Fruit fly (Drosophila melanogaster) whole organism, embryonic: ENCODE measurements around the gene Polr2I.
A peak's percentile ranks its signal among the peaks of the same experiment; 100 is the strongest.

Experiments
- Abd-B ChIP-seq: fragments of 200-800 bp; sonication (Bioruptor generic); optimal IDR thresholded peaks from 2 replicates; lab custom pipeline; 2018; ENCODE audit warnings: missing biosample characterization, mild to moderate bottlenecking, missing genetic modification characterization, moderate library complexity
- Asciz ChIP-seq: fragments of 200-800 bp; sonication (Bioruptor generic); optimal IDR thresholded peaks from 2 replicates; lab custom pipeline; 2017; ENCODE audit warnings: missing biosample characterization, mild to moderate bottlenecking, missing genetic modification characterization, missing genetic modification reagents
- Atf3 ChIP-seq: fragments of 200-800 bp; sonication (Bioruptor generic); optimal IDR thresholded peaks from 3 replicates; lab custom pipeline; 2016; ENCODE audit warnings: missing biosample characterization, missing genetic modification characterization
- Atf6 ChIP-seq: fragments of 200-800 bp; sonication (Bioruptor generic); IDR thresholded peaks from 2 replicates; pipeline ENCODE4 v1.3.6; 2022; ENCODE audit warnings: missing biosample characterization, missing genetic modification characterization
- Bgb ChIP-seq: fragments of 200-800 bp; sonication (Bioruptor generic); IDR thresholded peaks from 2 replicates; pipeline ENCODE4 v1.3.6; 2022; ENCODE audit warnings: missing biosample characterization, missing genetic modification characterization; ENCODE audit not compliant: partially characterized antibody
- Blimp-1 ChIP-seq: fragments of 200-800 bp; sonication (Bioruptor generic); optimal IDR thresholded peaks from 3 replicates; lab custom pipeline; 2018; ENCODE audit warnings: missing biosample characterization, missing genetic modification characterization, mild to moderate bottlenecking, moderate library complexity, missing genetic modification reagents
- CG10267 ChIP-seq: fragments of 200-800 bp; sonication (Bioruptor generic); optimal IDR thresholded peaks from 2 replicates; lab custom pipeline; 2018; ENCODE audit warnings: missing biosample characterization, mild to moderate bottlenecking, missing genetic modification characterization, moderate library complexity
- CG11093 ChIP-seq: fragments of 200-800 bp; sonication (Bioruptor generic); IDR thresholded peaks from 3 replicates; pipeline ENCODE4 v1.3.6; 2022; ENCODE audit warnings: missing biosample characterization, missing genetic modification characterization
- CG11504 ChIP-seq: fragments of 200-800 bp; sonication (Bioruptor generic); optimal IDR thresholded peaks from 3 replicates; lab custom pipeline; 2019; ENCODE audit warnings: missing biosample characterization, mild to moderate bottlenecking, missing genetic modification characterization, moderate library complexity
- CG12299 ChIP-seq: fragments of 200-800 bp; sonication (Bioruptor generic); optimal IDR thresholded peaks from 2 replicates; lab custom pipeline; 2018; ENCODE audit warnings: missing biosample characterization, mild to moderate bottlenecking, missing genetic modification characterization
- CG13287 ChIP-seq: fragments of 200-800 bp; sonication (Bioruptor generic); IDR thresholded peaks from 2 replicates; pipeline ENCODE4 v1.3.6; 2022; ENCODE audit warnings: missing biosample characterization, missing genetic modification characterization; ENCODE audit not compliant: partially characterized antibody
- CG15601 ChIP-seq: fragments of 200-800 bp; sonication (Bioruptor generic); optimal IDR thresholded peaks from 3 replicates; lab custom pipeline; 2019; ENCODE audit warnings: missing biosample characterization, mild to moderate bottlenecking, missing genetic modification characterization, moderate library complexity
- CG17186 ChIP-seq: fragments of 200-800 bp; sonication (Bioruptor generic); optimal IDR thresholded peaks from 3 replicates; lab custom pipeline; 2017; ENCODE audit warnings: missing biosample characterization, missing genetic modification reagents, missing genetic modification characterization
- CG1832 ChIP-seq: fragments of 200-800 bp; sonication (Bioruptor generic); optimal IDR thresholded peaks from 2 replicates; lab custom pipeline; 2017; ENCODE audit warnings: missing biosample characterization, mild to moderate bottlenecking, missing genetic modification characterization, inconsistent platforms
- CG2202 ChIP-seq: fragments of 200-800 bp; sonication (Bioruptor generic); optimal IDR thresholded peaks from 2 replicates; lab custom pipeline; 2018; ENCODE audit warnings: missing biosample characterization, mild to moderate bottlenecking, missing genetic modification characterization
- CG34422 ChIP-seq: fragments of 200-800 bp; sonication (Bioruptor generic); IDR thresholded peaks from 3 replicates; pipeline ENCODE4 v1.3.6; 2022; ENCODE audit warnings: missing biosample characterization, missing genetic modification characterization
- CG6813 ChIP-seq: fragments of 200-800 bp; sonication (Bioruptor generic); optimal IDR thresholded peaks from 2 replicates; lab custom pipeline; 2017; ENCODE audit warnings: missing biosample characterization, missing genetic modification characterization, mild to moderate bottlenecking, moderate library complexity, missing genetic modification reagents
- CG7928 ChIP-seq: fragments of 200-800 bp; sonication (Bioruptor generic); optimal IDR thresholded peaks from 2 replicates; lab custom pipeline; 2017; ENCODE audit warnings: missing biosample characterization, mild to moderate bottlenecking, missing genetic modification characterization
- CG8290 ChIP-seq, 3 experiments: fragments of 200-800 bp; sonication (Bioruptor generic); optimal IDR thresholded peaks; 2 replicates each; lab custom pipeline; 2016 to 2019; ENCODE audit warnings: missing biosample characterization in 3 of 3, missing genetic modification characterization in 3 of 3, mild to moderate bottlenecking in 2 of 3, moderate library complexity in 1 of 3
- CG8478 ChIP-seq: fragments of >200 bp; optimal IDR thresholded peaks from 2 replicates; lab custom pipeline; 2018
- CG9727 ChIP-seq: fragments of 200-800 bp; sonication (Bioruptor generic); optimal IDR thresholded peaks from 3 replicates; lab custom pipeline; 2017; ENCODE audit warnings: missing biosample characterization, mild to moderate bottlenecking, missing genetic modification characterization
- CoRest ChIP-seq: fragments of 200-800 bp; sonication (Bioruptor generic); optimal IDR thresholded peaks from 3 replicates; lab custom pipeline; 2018; ENCODE audit warnings: missing biosample characterization, mild to moderate bottlenecking, missing genetic modification characterization, moderate library complexity
- Dad ChIP-seq: fragments of 200-800 bp; sonication (Bioruptor generic); optimal IDR thresholded peaks from 3 replicates; lab custom pipeline; 2016; ENCODE audit warnings: missing biosample characterization, missing genetic modification characterization
- Dp ChIP-seq: fragments of 200-800 bp; sonication (Bioruptor generic); optimal IDR thresholded peaks from 2 replicates; lab custom pipeline; 2018; ENCODE audit warnings: missing biosample characterization, mild to moderate bottlenecking, missing genetic modification characterization, moderate library complexity
- Dref ChIP-seq: fragments of 200-800 bp; sonication (Bioruptor generic); IDR thresholded peaks from 2 replicates; pipeline ENCODE4 v1.3.6; 2022; ENCODE audit warnings: missing biosample characterization, missing genetic modification characterization
- Jarid2 ChIP-seq: fragments of 200-800 bp; sonication (Bioruptor generic); optimal IDR thresholded peaks from 3 replicates; lab custom pipeline; 2017; ENCODE audit warnings: mild to moderate bottlenecking, missing biosample characterization, missing genetic modification reagents, missing genetic modification characterization
- Mad ChIP-seq: fragments of 200-800 bp; sonication (Bioruptor generic); optimal IDR thresholded peaks from 2 replicates; lab custom pipeline; 2016; ENCODE audit warnings: missing biosample characterization, missing genetic modification characterization
- Myb ChIP-seq: fragments of 200-800 bp; sonication (Bioruptor generic); optimal IDR thresholded peaks from 2 replicates; lab custom pipeline; 2016; ENCODE audit warnings: missing biosample characterization, missing genetic modification characterization
- NC2β ChIP-seq: fragments of 200-800 bp; sonication (Bioruptor generic); optimal IDR thresholded peaks from 2 replicates; lab custom pipeline; 2016; ENCODE audit warnings: missing biosample characterization, missing genetic modification characterization
- PHDP ChIP-seq: fragments of 200-800 bp; sonication (Bioruptor generic); optimal IDR thresholded peaks from 3 replicates; lab custom pipeline; 2018; ENCODE audit warnings: missing biosample characterization, mild to moderate bottlenecking, missing genetic modification characterization, moderate library complexity
- Pdp1 ChIP-seq, 2 experiments: fragments of 200-800 bp; sonication (Bioruptor generic); optimal IDR thresholded peaks; 3 replicates each; lab custom pipeline; 2016; ENCODE audit warnings: missing biosample characterization in 2 of 2, missing genetic modification characterization in 2 of 2, mild to moderate bottlenecking in 1 of 2, moderate library complexity in 1 of 2
- Poxn ChIP-seq: fragments of 200-800 bp; sonication (Bioruptor generic); IDR thresholded peaks from 2 replicates; pipeline ENCODE4 v1.3.6; 2022; ENCODE audit warnings: missing biosample characterization, missing genetic modification characterization
- ap ChIP-seq: fragments of 200-800 bp; sonication (Bioruptor generic); IDR thresholded peaks from 2 replicates; pipeline ENCODE4 v1.3.6; 2022; ENCODE audit warnings: missing biosample characterization, missing genetic modification characterization
- cato ChIP-seq: fragments of 200-800 bp; sonication (Bioruptor generic); optimal IDR thresholded peaks from 2 replicates; lab custom pipeline; 2016; ENCODE audit warnings: missing biosample characterization, missing genetic modification characterization, borderline replicate concordance
- exex ChIP-seq: fragments of 200-800 bp; sonication (Bioruptor generic); optimal IDR thresholded peaks from 4 replicates; lab custom pipeline; 2018; ENCODE audit warnings: missing biosample characterization, mild to moderate bottlenecking, missing genetic modification characterization, moderate library complexity
- gcm ChIP-seq: fragments of 200-800 bp; sonication (Bioruptor generic); optimal IDR thresholded peaks from 2 replicates; lab custom pipeline; 2019; ENCODE audit warnings: missing biosample characterization, mild to moderate bottlenecking, missing genetic modification characterization, moderate library complexity
- kah ChIP-seq: fragments of 200-800 bp; sonication (Bioruptor generic); optimal IDR thresholded peaks from 2 replicates; lab custom pipeline; 2018; ENCODE audit warnings: missing biosample characterization, mild to moderate bottlenecking, missing genetic modification characterization
- lab ChIP-seq: fragments of 200-800 bp; sonication (Bioruptor generic); optimal IDR thresholded peaks from 3 replicates; lab custom pipeline; 2017; ENCODE audit warnings: missing biosample characterization, missing genetic modification characterization, mild to moderate bottlenecking, moderate library complexity, missing genetic modification reagents
- lbe ChIP-seq: fragments of 200-800 bp; sonication (Bioruptor generic); optimal IDR thresholded peaks from 2 replicates; lab custom pipeline; 2016; ENCODE audit warnings: missing biosample characterization, mild to moderate bottlenecking, missing genetic modification characterization
- nerfin-1 ChIP-seq: fragments of 200-800 bp; sonication (Bioruptor generic); optimal IDR thresholded peaks from 3 replicates; lab custom pipeline; 2019; ENCODE audit warnings: missing biosample characterization, mild to moderate bottlenecking, missing genetic modification characterization, moderate library complexity
- nom ChIP-seq: fragments of 200-800 bp; sonication (Bioruptor generic); optimal IDR thresholded peaks from 2 replicates; lab custom pipeline; 2017; ENCODE audit warnings: missing biosample characterization, missing genetic modification characterization, mild to moderate bottlenecking, moderate library complexity, missing genetic modification reagents
- pum ChIP-seq: fragments of 200-800 bp; sonication (Bioruptor generic); optimal IDR thresholded peaks from 2 replicates; lab custom pipeline; 2016; ENCODE audit warnings: missing biosample characterization, missing genetic modification characterization
- sd ChIP-seq: fragments of 200-800 bp; sonication (Bioruptor generic); optimal IDR thresholded peaks from 3 replicates; lab custom pipeline; 2018; ENCODE audit warnings: missing biosample characterization, mild to moderate bottlenecking, missing genetic modification characterization, moderate library complexity
- sqz ChIP-seq: fragments of 200-800 bp; sonication (Bioruptor generic); optimal IDR thresholded peaks from 3 replicates; lab custom pipeline; 2018; ENCODE audit warnings: missing biosample characterization, mild to moderate bottlenecking, missing genetic modification characterization
- sr ChIP-seq: fragments of 200-800 bp; sonication (Bioruptor generic); IDR thresholded peaks from 3 replicates; pipeline ENCODE4 v1.3.6; 2022; ENCODE audit warnings: missing biosample characterization, missing genetic modification characterization
- stwl ChIP-seq: fragments of 200-800 bp; sonication (Bioruptor generic); optimal IDR thresholded peaks from 3 replicates; lab custom pipeline; 2018; ENCODE audit warnings: missing biosample characterization, mild to moderate bottlenecking, missing genetic modification characterization, moderate library complexity
- wdn ChIP-seq: fragments of 200-800 bp; sonication (Bioruptor generic); IDR thresholded peaks from 2 replicates; pipeline ENCODE4 v1.3.6; 2022; ENCODE audit warnings: missing biosample characterization, missing genetic modification characterization

Gene Polr2I

dm6 chr3R:14286320-14287190 is 22.3 kb upstream of the Polr2I start, which contains the start of gene trx (continued):
- peak; percentile 90 for TF ChIP-seq CG8478 (lab: Kevin White, UChicago)
- no peak for TF ChIP-seq pum (GFP tag; lab: Kevin White, UChicago)
- TF ChIP-seq exex (tag; lab: Kevin White, UChicago): no peak
- TF ChIP-seq CG34422 (GFP tag; lab: Robert Waterston, UW): no peak
- TF ChIP-seq CG9727 (GFP tag; lab: Kevin White, UChicago): no peak
- peak; percentile 78 for TF ChIP-seq lbe
- TF ChIP-seq sqz: peak; percentile 51
- TF ChIP-seq PHDP (tag; lab: Kevin White, UChicago): peak; percentile 7
- peak; percentile 18 for TF ChIP-seq CG6813 (GFP tag; lab: Kevin White, UChicago)
- TF ChIP-seq Dp: peak; percentile 71
- peak; percentile 16 for TF ChIP-seq NC2β (GFP tag; lab: Kevin White, UChicago)
- no peak for TF ChIP-seq sr (GFP tag; lab: Robert Waterston, UW)
- TF ChIP-seq Dad (GFP tag; lab: Kevin White, UChicago): peak; percentile 5
- no peak for TF ChIP-seq Poxn (GFP tag; lab: Robert Waterston, UW)
- TF ChIP-seq kah (GFP tag; lab: Kevin White, UChicago): peak; percentile 11
- TF ChIP-seq stwl (tag; lab: Kevin White, UChicago): peak; percentile 91
- peak; percentile 72 for TF ChIP-seq Jarid2 (GFP tag; lab: Kevin White, UChicago)
- peak; percentile 62 for TF ChIP-seq CoRest (tag; lab: Kevin White, UChicago)
- TF ChIP-seq CG13287: no peak
- peak; percentile 3 for TF ChIP-seq CG12299 (tag; lab: Kevin White, UChicago)
- TF ChIP-seq lab (GFP tag; lab: Kevin White, UChicago): no peak
- no peak for TF ChIP-seq Asciz (GFP tag; lab: Kevin White, UChicago)
- TF ChIP-seq Bgb (GFP tag; lab: Robert Waterston, UW): no peak
- TF ChIP-seq sd (tag; lab: Kevin White, UChicago): peak; percentile 98
- TF ChIP-seq Abd-B: peak; percentile 87
- peak; percentile 29 for TF ChIP-seq CG15601 (tag; lab: Kevin White, UChicago)
- peak; percentile 15 for TF ChIP-seq Mad (GFP tag; lab: Kevin White, UChicago)
- TF ChIP-seq Atf3 (GFP tag; lab: Kevin White, UChicago): no peak
- no peak for TF ChIP-seq cato (GFP tag; lab: Kevin White, UChicago)
- peak; percentile 9 for TF ChIP-seq CG7928 (GFP tag; lab: Kevin White, UChicago)
- TF ChIP-seq ap (GFP tag; lab: Robert Waterston, UW): no peak
- TF ChIP-seq nerfin-1 (tag; lab: Kevin White, UChicago): peak; percentile 90
- no peak for TF ChIP-seq wdn (GFP tag; lab: Robert Waterston, UW)
- TF ChIP-seq CG11093 (GFP tag; lab: Robert Waterston, UW): no peak
- peak; percentile 22 for TF ChIP-seq CG17186 (GFP tag; lab: Kevin White, UChicago)
- TF ChIP-seq Blimp-1 (GFP tag; lab: Kevin White, UChicago): peak; percentile 43
- TF ChIP-seq CG8290 (GFP tag; optimal IDR thresholded peaks at IDR 0.05; lab: Kevin White, UChicago): peak; percentile 13
- peak in 1 of 2 experiments; percentile 41 for TF ChIP-seq CG8290 (tag; optimal IDR thresholded peaks at IDR 0.05; lab: Kevin White, UChicago)
- no peak for TF ChIP-seq CG1832 (GFP tag; lab: Kevin White, UChicago)
- TF ChIP-seq Myb: peak; percentile 100
- peak; percentile 64 for TF ChIP-seq gcm (GFP tag; lab: Kevin White, UChicago)
- peak in 1 of 2 experiments; percentile 46 for TF ChIP-seq Pdp1 (GFP tag; optimal IDR thresholded peaks at IDR 0.05; lab: Kevin White, UChicago)
- TF ChIP-seq Atf6 (GFP tag; lab: Robert Waterston, UW): no peak
- peak; percentile 66 for TF ChIP-seq CG10267
- TF ChIP-seq CG11504 (tag; lab: Kevin White, UChicago): peak; percentile 66
- no peak for TF ChIP-seq Dref
- peak; percentile 23 for TF ChIP-seq CG2202 (tag; lab: Kevin White, UChicago)
- peak; percentile 56 for TF ChIP-seq nom
